Worm (Caenorhabditis elegans) whole organism, L4 larva: ENCODE measurements around the gene sri-26.
A peak's percentile ranks its signal among the peaks of the same experiment; 100 is the strongest.

Experiments used
- F26F4.8 ChIP-seq: fragments of 200-800 bp; sonication (Bioruptor generic); conservative IDR thresholded peaks from 2 replicates; pipeline ENCODE4 v1.3.6; 2022; ENCODE audit warnings: missing genetic modification characterization, missing compliant biosample characterization
- F49E8.2 ChIP-seq: sonication (generic microtip); optimal IDR thresholded peaks from 2 replicates; lab custom pipeline; 2016; ENCODE audit warnings: missing compliant biosample characterization, mild to moderate bottlenecking, missing genetic modification characterization, borderline replicate concordance
- T26A8.4 ChIP-seq: fragments of 200-800 bp; sonication (Bioruptor generic); IDR thresholded peaks from 2 replicates; pipeline ENCODE4 v1.3.6; 2022; ENCODE audit warnings: missing genetic modification characterization, missing compliant biosample characterization
- Y48G9A.11 ChIP-seq: fragments of 200-800 bp; sonication (Bioruptor generic); IDR thresholded peaks from 2 replicates; pipeline ENCODE4 v1.3.6; 2022; ENCODE audit warnings: missing genetic modification reagents, missing genetic modification characterization, missing compliant biosample characterization
- ama-1 ChIP-seq: fragments of 150-350 bp; optimal IDR thresholded peaks from 2 replicates; lab custom pipeline; 2014; ENCODE audit warnings: inconsistent platforms, mixed read lengths
- arid-1 ChIP-seq: fragments of 200-800 bp; sonication (Bioruptor generic); conservative IDR thresholded peaks from 2 replicates; pipeline ENCODE4 v1.3.6; 2022; ENCODE audit warnings: missing genetic modification reagents, missing genetic modification characterization, missing compliant biosample characterization
- attf-4 ChIP-seq: sonication (generic microtip); optimal IDR thresholded peaks from 3 replicates; lab custom pipeline; 2017; ENCODE audit warnings: missing biosample characterization, missing genetic modification characterization
- ceh-32 ChIP-seq: sonication (generic microtip); optimal IDR thresholded peaks from 2 replicates; lab custom pipeline; 2016; ENCODE audit warnings: mild to moderate bottlenecking, missing genetic modification characterization, missing compliant biosample characterization; ENCODE audit not compliant: poor library complexity
- ceh-82 ChIP-seq: sonication (generic microtip); optimal IDR thresholded peaks from 2 replicates; lab custom pipeline; 2017; ENCODE audit warnings: missing biosample characterization, missing genetic modification characterization
- ces-1 ChIP-seq: fragments of 150-350 bp; sonication (generic microtip); optimal IDR thresholded peaks from 4 replicates; lab custom pipeline; 2014; ENCODE audit warnings: missing biosample characterization, missing genetic modification reagents, missing genetic modification characterization
- daf-12 ChIP-seq: fragments of 150-350 bp; optimal IDR thresholded peaks from 2 replicates; lab custom pipeline; 2014; ENCODE audit warnings: missing biosample characterization, missing genetic modification reagents, missing genetic modification characterization
- daf-19 ChIP-seq: fragments of 200-800 bp; sonication (Bioruptor generic); conservative IDR thresholded peaks from 2 replicates; pipeline ENCODE4 v1.3.6; 2022; ENCODE audit warnings: missing genetic modification characterization, missing compliant biosample characterization
- dmd-6 ChIP-seq: fragments of 200-800 bp; sonication (Bioruptor generic); IDR thresholded peaks from 2 replicates; pipeline ENCODE4 v1.3.6; 2022; ENCODE audit warnings: missing genetic modification reagents, missing genetic modification characterization, missing compliant biosample characterization
- dmd-9 ChIP-seq: fragments of 200-800 bp; sonication (Bioruptor generic); IDR thresholded peaks from 2 replicates; pipeline ENCODE4 v1.3.6; 2022; ENCODE audit warnings: missing genetic modification reagents, missing genetic modification characterization, missing compliant biosample characterization
- duxl-1 ChIP-seq: sonication (generic microtip); optimal IDR thresholded peaks from 2 replicates; lab custom pipeline; 2016; ENCODE audit warnings: mild to moderate bottlenecking, missing genetic modification characterization, moderate library complexity, missing compliant biosample characterization; ENCODE audit not compliant: poor library complexity
- dve-1 ChIP-seq: sonication (generic microtip); optimal IDR thresholded peaks from 2 replicates; lab custom pipeline; 2017; ENCODE audit warnings: antibody characterized with exemption, mild to moderate bottlenecking, missing genetic modification characterization, missing compliant biosample characterization; ENCODE audit not compliant: insufficient read depth
- hlh-11 ChIP-seq: fragments of 200-800 bp; sonication (Bioruptor generic); optimal IDR thresholded peaks from 2 replicates; lab custom pipeline; 2018; ENCODE audit warnings: mild to moderate bottlenecking, missing genetic modification characterization, missing compliant biosample characterization
- hlh-30 ChIP-seq: sonication (generic microtip); optimal IDR thresholded peaks from 2 replicates; lab custom pipeline; 2017; ENCODE audit warnings: antibody characterized with exemption, mild to moderate bottlenecking, missing genetic modification characterization, missing compliant biosample characterization; ENCODE audit not compliant: insufficient read depth
- hmg-1.1 ChIP-seq: fragments of 200-800 bp; sonication (Bioruptor generic); IDR thresholded peaks from 2 replicates; pipeline ENCODE4 v1.3.6; 2022; ENCODE audit warnings: missing genetic modification reagents, missing genetic modification characterization, missing compliant biosample characterization
- lin-29 ChIP-seq: fragments of 200-800 bp; sonication (Bioruptor generic); IDR thresholded peaks from 2 replicates; pipeline ENCODE4 v1.3.6; 2022; ENCODE audit warnings: missing genetic modification reagents, missing genetic modification characterization, missing compliant biosample characterization
- lin-38 ChIP-seq: fragments of 200-800 bp; sonication (Bioruptor generic); IDR thresholded peaks from 2 replicates; pipeline ENCODE4 v1.3.6; 2022; ENCODE audit warnings: missing genetic modification reagents, missing genetic modification characterization, missing compliant biosample characterization
- lin-39 ChIP-seq: fragments of 150-350 bp; optimal IDR thresholded peaks from 2 replicates; lab custom pipeline; 2014; ENCODE audit warnings: missing biosample characterization, missing genetic modification reagents, missing genetic modification characterization
- lir-3 ChIP-seq: sonication (generic microtip); optimal IDR thresholded peaks from 2 replicates; lab custom pipeline; 2016; ENCODE audit warnings: mild to moderate bottlenecking, missing genetic modification characterization, missing compliant biosample characterization
- lsy-2 ChIP-seq, 2 experiments: fragments of 150-350 bp in 1 of 2; sonication (generic microtip) in 1 of 2; optimal IDR thresholded peaks; 2 replicates each; lab custom pipeline; 2014 to 2017; ENCODE audit warnings: missing biosample characterization in 2 of 2, missing genetic modification characterization in 2 of 2
- madf-5 ChIP-seq, 2 experiments: fragments of 200-800 bp; sonication (Bioruptor generic); IDR thresholded peaks; 2 replicates each; pipeline ENCODE4 v1.3.6; 2022; ENCODE audit warnings: missing compliant biosample characterization in 2 of 2, missing genetic modification characterization in 2 of 2
- mdt-29 ChIP-seq: fragments of 200-800 bp; sonication (Bioruptor generic); IDR thresholded peaks from 2 replicates; pipeline ENCODE4 v1.3.6; 2022; ENCODE audit warnings: missing genetic modification reagents, missing genetic modification characterization, missing compliant biosample characterization
- mep-1 ChIP-seq: fragments of 150-350 bp; sonication (generic microtip); optimal IDR thresholded peaks from 3 replicates; lab custom pipeline; 2014; ENCODE audit warnings: missing biosample characterization, missing genetic modification characterization
- mes-2 ChIP-seq: sonication (generic microtip); optimal IDR thresholded peaks from 2 replicates; lab custom pipeline; 2016; ENCODE audit warnings: missing genotype, mild to moderate bottlenecking, missing genetic modification characterization, missing compliant biosample characterization; ENCODE audit not compliant: poor library complexity, severe bottlenecking
- nhr-102 ChIP-seq: sonication (generic microtip); optimal IDR thresholded peaks from 2 replicates; lab custom pipeline; 2016; ENCODE audit warnings: mild to moderate bottlenecking, missing genetic modification characterization, moderate library complexity, missing compliant biosample characterization
- nhr-11 ChIP-seq: fragments of 150-350 bp; optimal IDR thresholded peaks from 2 replicates; lab custom pipeline; 2014; ENCODE audit warnings: missing biosample characterization, missing genetic modification characterization
- nhr-42 ChIP-seq: fragments of 200-800 bp; sonication (Bioruptor generic); IDR thresholded peaks from 2 replicates; pipeline ENCODE4 v1.3.6; 2022; ENCODE audit warnings: missing genetic modification characterization, missing compliant biosample characterization
- nhr-76 ChIP-seq: fragments of 150-350 bp; optimal IDR thresholded peaks from 2 replicates; lab custom pipeline; 2014; ENCODE audit warnings: missing biosample characterization, missing genetic modification characterization
- pqm-1 ChIP-seq: sonication (generic microtip); optimal IDR thresholded peaks from 2 replicates; lab custom pipeline; 2017; ENCODE audit warnings: missing biosample characterization, missing genetic modification characterization
- rbr-2 ChIP-seq: sonication (generic microtip); optimal IDR thresholded peaks from 2 replicates; lab custom pipeline; 2016; ENCODE audit warnings: missing genotype, missing genetic modification characterization, missing compliant biosample characterization
- sdz-12 ChIP-seq: fragments of 200-800 bp; sonication (Bioruptor generic); optimal IDR thresholded peaks from 2 replicates; lab custom pipeline; 2018; ENCODE audit warnings: mild to moderate bottlenecking, missing genetic modification characterization, missing compliant biosample characterization
- set-16 ChIP-seq: fragments of 200-800 bp; sonication (Bioruptor generic); IDR thresholded peaks from 2 replicates; pipeline ENCODE4 v1.3.6; 2022; ENCODE audit warnings: missing genetic modification reagents, missing genetic modification characterization, missing compliant biosample characterization
- snpc-1.2 ChIP-seq: fragments of 200-800 bp; sonication (Bioruptor generic); IDR thresholded peaks from 2 replicates; pipeline ENCODE4 v1.3.6; 2022; ENCODE audit warnings: missing genetic modification reagents, missing genetic modification characterization, missing compliant biosample characterization
- spr-3 ChIP-seq: fragments of 200-800 bp; sonication (Bioruptor generic); optimal IDR thresholded peaks from 2 replicates; lab custom pipeline; 2018; ENCODE audit warnings: mild to moderate bottlenecking, missing genetic modification characterization, missing compliant biosample characterization
- unc-130 ChIP-seq: sonication (generic microtip); optimal IDR thresholded peaks from 2 replicates; lab custom pipeline; 2016; ENCODE audit warnings: missing genetic modification reagents, missing genetic modification characterization, missing compliant biosample characterization
- unc-39 ChIP-seq: sonication (generic microtip); optimal IDR thresholded peaks from 2 replicates; lab custom pipeline; 2017; ENCODE audit warnings: missing biosample characterization, missing genetic modification characterization
- vab-7 ChIP-seq: fragments of 200-800 bp; sonication (Bioruptor generic); IDR thresholded peaks from 2 replicates; pipeline ENCODE4 v1.3.6; 2022; ENCODE audit warnings: missing genetic modification reagents, missing genetic modification characterization, missing compliant biosample characterization
- zfp-3 ChIP-seq: fragments of 200-800 bp; sonication (Bioruptor generic); conservative IDR thresholded peaks from 2 replicates; pipeline ENCODE4 v1.3.6; 2022; ENCODE audit warnings: missing genetic modification reagents, missing genetic modification characterization, missing compliant biosample characterization
- zip-2 ChIP-seq: fragments of 150-350 bp; optimal IDR thresholded peaks from 2 replicates; lab custom pipeline; 2014; ENCODE audit warnings: missing biosample characterization, missing genetic modification characterization
- ztf-7 ChIP-seq: fragments of 150-350 bp; optimal IDR thresholded peaks from 2 replicates; lab custom pipeline; 2014; ENCODE audit warnings: missing biosample characterization, missing genetic modification characterization

sri-26 gene

DNA sequence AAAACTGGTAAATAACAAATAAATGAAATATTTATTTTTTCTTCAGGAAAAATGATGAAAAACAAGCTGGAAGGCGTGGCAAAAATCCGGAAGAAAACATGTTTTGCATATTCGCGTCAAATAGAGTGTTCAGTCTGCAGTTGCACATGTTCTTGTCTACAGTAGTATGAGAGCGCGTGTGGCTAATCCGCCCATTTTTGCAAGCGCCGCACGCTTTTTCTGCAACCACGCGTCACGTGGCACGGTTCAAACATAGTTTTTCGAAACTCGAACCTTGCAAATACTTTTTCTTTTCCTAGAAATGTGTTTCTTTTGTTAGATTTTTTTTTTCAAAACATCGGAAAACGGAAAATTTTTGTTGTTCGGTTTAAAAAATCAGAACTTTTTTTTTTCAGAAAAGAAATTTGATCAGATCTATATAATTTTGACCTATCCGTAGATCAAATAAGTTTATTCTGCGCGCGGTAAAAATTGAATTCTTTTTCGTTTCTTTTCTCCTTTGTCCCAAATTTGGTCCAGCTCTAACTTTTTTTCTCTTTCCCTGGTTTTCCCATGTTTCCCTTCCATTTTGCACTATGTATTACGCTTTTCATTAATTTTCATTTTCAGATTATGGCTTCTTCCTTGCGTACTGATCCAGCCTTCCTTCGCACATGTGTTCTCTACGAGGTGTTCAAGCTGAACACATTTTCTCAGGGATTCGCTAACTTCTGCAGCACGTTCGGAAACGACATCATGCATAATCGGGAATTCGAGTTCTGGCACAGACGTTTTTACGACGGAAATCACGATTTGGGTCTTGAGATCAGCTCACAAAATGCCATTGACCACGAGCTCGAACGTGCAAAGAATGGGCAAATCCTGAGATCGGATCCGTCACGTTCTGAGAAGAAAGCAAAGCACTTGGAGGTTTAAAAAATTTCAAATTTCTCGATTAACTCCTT, 30.9 kb upstream of the sri-26 start, which contains the start of gene Y75B12B.1 (continued):
- TF ChIP-seq hlh-11, result no peak
- no peak for TF ChIP-seq duxl-1 (tag; lab: Kevin White, UChicago)
- no peak for TF ChIP-seq rbr-2 (tag; lab: Kevin White, UChicago)
- TF ChIP-seq dmd-9 (GFP tag; lab: Robert Waterston, UW), result no peak
- no peak for TF ChIP-seq ceh-82 (tag; lab: Kevin White, UChicago)
- 0 out of 2 replicates have a peak, but pooled peaks have one; percentile 39 for TF ChIP-seq snpc-1.2 (GFP tag; lab: Robert Waterston, UW)
- TF ChIP-seq daf-12 (tag; lab: Kevin White, UChicago), result no peak

- no peak for TF ChIP-seq dve-1 (tag; lab: Kevin White, UChicago)
- no peak for TF ChIP-seq spr-3
- no peak for TF ChIP-seq lin-29
- TF ChIP-seq attf-4 (tag; lab: Kevin White, UChicago), result no peak
- no peak for TF ChIP-seq nhr-42 (GFP tag; lab: Robert Waterston, UW)
- TF ChIP-seq mep-1 (tag; lab: Kevin White, UChicago), result peak; percentile 11
- 0 out of 2 replicates have a peak, but pooled peaks have one; percentile 42 for TF ChIP-seq mdt-29 (GFP tag; lab: Robert Waterston, UW)
- TF ChIP-seq madf-5 (GFP tag; IDR thresholded peaks at IDR 0.05; lab: Robert Waterston, UW), result 0 out of 4 replicates have a peak, but pooled peaks of 1 of the 2 experiments have one; percentile 42
- TF ChIP-seq zfp-3 (GFP tag; lab: Robert Waterston, UW), result no peak
- TF ChIP-seq sdz-12 (GFP tag; lab: Kevin White, UChicago), result peak; percentile 13
- peak; percentile 52 for TF ChIP-seq lin-38
- TF ChIP-seq ceh-32, result no peak
- no peak for TF ChIP-seq mes-2 (tag; lab: Kevin White, UChicago)
- TF ChIP-seq ceh-82 (tag; lab: Kevin White, UChicago), result no peak
- peak; percentile 92 for TF ChIP-seq ama-1 (lab: Kevin White, UChicago)
- TF ChIP-seq unc-130, result peak; percentile 26
- no peak for TF ChIP-seq rbr-2 (tag; lab: Kevin White, UChicago)
- TF ChIP-seq unc-39 (tag; lab: Kevin White, UChicago), result no peak
- TF ChIP-seq daf-12 (tag; lab: Kevin White, UChicago), result no peak
- no peak for TF ChIP-seq zip-2 (tag; lab: Kevin White, UChicago)
- TF ChIP-seq nhr-11, result no peak
- no peak for TF ChIP-seq lir-3 (tag; lab: Kevin White, UChicago)
- TF ChIP-seq arid-1, result peak; percentile 39; the same call in 1 of the 2 replicates
- TF ChIP-seq nhr-76 (tag; lab: Kevin White, UChicago), result no peak
- TF ChIP-seq ztf-7, result no peak
- no peak for TF ChIP-seq lin-39
- TF ChIP-seq set-16 (GFP tag; lab: Robert Waterston, UW), result peak; percentile 65
- no peak for TF ChIP-seq dmd-6
- no peak for TF ChIP-seq pqm-1 (tag; lab: Kevin White, UChicago)
- TF ChIP-seq hlh-30 (tag; lab: Kevin White, UChicago), result no peak
- TF ChIP-seq daf-19 (GFP tag; lab: Robert Waterston, UW), result no peak
- TF ChIP-seq T26A8.4 (GFP tag; lab: Robert Waterston, UW), result no peak
- no peak for TF ChIP-seq ces-1 (GFP tag; lab: Kevin White, UChicago)
- no peak for TF ChIP-seq hlh-11
- TF ChIP-seq F26F4.8 (GFP tag; lab: Robert Waterston, UW), result no peak
- TF ChIP-seq vab-7 (GFP tag; lab: Robert Waterston, UW), result peak; percentile 33; the same call in 1 of the 2 replicates
- TF ChIP-seq Y48G9A.11, result peak; percentile 46; the same call in 1 of the 2 replicates
- peak; percentile 2 for TF ChIP-seq nhr-102 (tag; lab: Kevin White, UChicago)
- peak; percentile 62 for TF ChIP-seq F49E8.2 (tag; lab: Kevin White, UChicago)
- peak in 1 of 2 experiments; percentile 1 for TF ChIP-seq lsy-2 (tag; optimal IDR thresholded peaks at IDR 0.05; lab: Kevin White, UChicago)
- TF ChIP-seq hmg-1.1 (GFP tag; lab: Robert Waterston, UW), result no peak
Measured at ce11 chrV:15186259-15186927, 28.9 kb upstream of the sri-26 start, which contains the start of gene Y75B12B.3. TSS of gene Y75B12B.3 (minus strand) at chrV:15186279.
